Fruit fly (Drosophila melanogaster): Measurements from ENCODE around the gene daed.

Gene daed

DNA sequence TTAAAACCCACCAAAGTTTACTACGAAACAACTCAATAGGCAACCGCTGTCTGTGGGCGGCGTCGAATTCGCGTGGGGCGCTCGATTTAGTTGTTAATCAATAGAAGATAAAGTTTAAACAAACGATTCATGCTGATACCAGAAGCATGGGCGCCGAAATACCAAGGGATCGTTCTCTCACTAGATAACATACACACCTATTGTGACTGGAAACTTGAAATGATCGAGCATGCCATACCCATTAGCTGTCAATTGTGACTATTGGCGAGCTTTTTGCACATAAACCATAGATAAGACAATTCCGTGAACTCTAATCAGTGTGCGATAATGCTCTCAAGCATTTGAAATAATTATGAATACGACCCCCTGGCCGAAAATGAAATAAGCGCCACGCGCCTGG is 36.7 kb downstream of the daed start (continued):
- TF ChIP-seq cwo (GFP tag; optimal IDR thresholded peaks at IDR 0.05) (peak; percentile 74), sens-2 (GFP tag; IDR thresholded peaks at IDR 0.05) (no peak), zf30C (GFP tag; optimal IDR thresholded peaks at IDR 0.05) (no peak), Abd-B (GFP tag; optimal IDR thresholded peaks at IDR 0.05) (peak; percentile 66), CG17568 (GFP tag; optimal IDR thresholded peaks at IDR 0.05) (peak; percentile 66), CG10267 (tag; optimal IDR thresholded peaks at IDR 0.05) (no peak), aop (GFP tag; IDR thresholded peaks at IDR 0.05) (0 out of 2 replicates have a peak, but pooled peaks have one; percentile 5), Atf-2 (GFP tag; optimal IDR thresholded peaks at IDR 0.05) (peak; percentile 71), sna (GFP tag; IDR thresholded peaks at IDR 0.05; ENCODE audit: partially characterized antibody) (no peak), Dfd (GFP tag; optimal IDR thresholded peaks at IDR 0.05) (no peak), insv (GFP tag; optimal IDR thresholded peaks at IDR 0.05) (no peak), Blimp-1 (GFP tag; optimal IDR thresholded peaks at IDR 0.05) (peak; percentile 61), CG5245 (GFP tag; optimal IDR thresholded peaks at IDR 0.05) (peak; percentile 55), crc (GFP tag; optimal IDR thresholded peaks at IDR 0.05) (peak; percentile 24), CG7556 (GFP tag; optimal IDR thresholded peaks at IDR 0.05) (peak; percentile 32), CG2712 (tag; optimal IDR thresholded peaks at IDR 0.05) (peak; percentile 81), CG12299 (tag; optimal IDR thresholded peaks at IDR 0.05) (peak; percentile 40), inv (GFP tag; IDR thresholded peaks at IDR 0.05; ENCODE audit: partially characterized antibody) (no peak), mirr (GFP tag; optimal IDR thresholded peaks at IDR 0.05) (peak; percentile 71), H2.0 (GFP tag; IDR thresholded peaks at IDR 0.05) (peak; percentile 54; the same call in 1 of the 2 replicates), CG4617 (GFP tag; optimal IDR thresholded peaks at IDR 0.05; ENCODE audit: borderline replicate concordance) (no peak), CG18476 (GFP tag; optimal IDR thresholded peaks at IDR 0.05) (peak; percentile 48), CG8944 (GFP tag; optimal IDR thresholded peaks at IDR 0.05) (peak; percentile 65), ems (GFP tag; optimal IDR thresholded peaks at IDR 0.05) (peak; percentile 56), Dp (GFP tag; optimal IDR thresholded peaks at IDR 0.05) (no peak), CG3407 (GFP tag; optimal IDR thresholded peaks at IDR 0.05) (peak; percentile 34), CG17361 (GFP tag; IDR thresholded peaks at IDR 0.05) (peak; percentile 17; the same call in 1 of the 3 replicates), CG3065 (GFP tag; optimal IDR thresholded peaks at IDR 0.05) (peak; percentile 29), H15 (GFP tag; IDR thresholded peaks at IDR 0.05) (peak; percentile 58; the same call in 2 of the 3 replicates), slp2 (GFP tag; optimal IDR thresholded peaks at IDR 0.05) (peak; percentile 75), CG6272 (GFP tag; IDR thresholded peaks at IDR 0.05) (peak; percentile 72), NfI (GFP tag; optimal IDR thresholded peaks at IDR 0.05) (peak; percentile 74), CG2116 (GFP tag; optimal IDR thresholded peaks at IDR 0.05) (no peak), Hmx (GFP tag; optimal IDR thresholded peaks at IDR 0.05) (no peak), CG9609 (GFP tag; optimal IDR thresholded peaks at IDR 0.05) (peak; percentile 82), CG10543 (GFP tag; optimal IDR thresholded peaks at IDR 0.05) (peak; percentile 29), Optix (GFP tag; IDR thresholded peaks at IDR 0.05) (peak; percentile 76), ftz-f1 (GFP tag; optimal IDR thresholded peaks at IDR 0.05) (no peak), CG6175 (GFP tag; IDR thresholded peaks at IDR 0.05) (0 out of 3 replicates have a peak, but pooled peaks have one; percentile 48), nerfin-2 (GFP tag; IDR thresholded peaks at IDR 0.05; ENCODE audit: partially characterized antibody) (no peak), zen2 (GFP tag; IDR thresholded peaks at IDR 0.05; ENCODE audit: partially characterized antibody) (no peak), unpg (GFP tag; optimal IDR thresholded peaks at IDR 0.05) (peak; percentile 76), cad (GFP tag; optimal IDR thresholded peaks at IDR 0.05) (no peak), ken (GFP tag; IDR thresholded peaks at IDR 0.05) (peak; percentile 69), Aef1 (GFP tag; IDR thresholded peaks at IDR 0.05) (peak; percentile 63), Nf-YA (GFP tag; IDR thresholded peaks at IDR 0.05) (peak; percentile 64; the same call in 1 of the 2 replicates), crp (GFP tag; optimal IDR thresholded peaks at IDR 0.05) (no peak), CG13296 (GFP tag; optimal IDR thresholded peaks at IDR 0.05) (peak; percentile 58), lbe (GFP tag; optimal IDR thresholded peaks at IDR 0.05) (no peak), eve (GFP tag; optimal IDR thresholded peaks at IDR 0.05) (peak in 1 of 2 experiments; percentile 87)
